Fruit fly (Drosophila melanogaster) whole organism, pupa: ENCODE measurements around the gene CG18641.

Experiments used
- CG10348 ChIP-seq: fragments of 200-800 bp; sonication (Bioruptor generic); IDR thresholded peaks from 2 replicates; pipeline ENCODE4 v1.3.6; 2022; ENCODE audit warnings: missing biosample characterization, missing genetic modification characterization
- CG12605 ChIP-seq: fragments of 200-800 bp; sonication (Bioruptor generic); IDR thresholded peaks from 2 replicates; pipeline ENCODE4 v1.3.6; 2022; ENCODE audit warnings: missing biosample characterization, missing genetic modification characterization
- CG14655 ChIP-seq: fragments of 200-800 bp; sonication (Bioruptor generic); optimal IDR thresholded peaks from 3 replicates; lab custom pipeline; 2017; ENCODE audit warnings: mild to moderate bottlenecking, missing biosample characterization, missing genetic modification reagents, missing genetic modification characterization
- CG15710 ChIP-seq: fragments of 200-800 bp; sonication (Bioruptor generic); optimal IDR thresholded peaks from 2 replicates; lab custom pipeline; 2018; ENCODE audit warnings: missing biosample characterization, mild to moderate bottlenecking, missing genetic modification characterization, moderate library complexity
- CG34367 ChIP-seq: fragments of 200-800 bp; sonication (Bioruptor generic); optimal IDR thresholded peaks from 2 replicates; lab custom pipeline; 2018; ENCODE audit warnings: missing biosample characterization, mild to moderate bottlenecking, missing genetic modification characterization
- CG4496 ChIP-seq: fragments of 200-800 bp; sonication (Bioruptor generic); IDR thresholded peaks from 3 replicates; pipeline ENCODE4 v1.3.6; 2022; ENCODE audit warnings: missing biosample characterization, missing genetic modification characterization
- CG8301 ChIP-seq: fragments of 200-800 bp; sonication (Bioruptor generic); optimal IDR thresholded peaks from 2 replicates; lab custom pipeline; 2018; ENCODE audit warnings: missing biosample characterization, mild to moderate bottlenecking, missing genetic modification characterization
- Snoo ChIP-seq: fragments of 200-800 bp; sonication (Bioruptor generic); optimal IDR thresholded peaks from 3 replicates; lab custom pipeline; 2017; ENCODE audit warnings: missing biosample characterization, mild to moderate bottlenecking, missing genetic modification characterization, inconsistent platforms
- fd96Ca ChIP-seq: fragments of 200-800 bp; sonication (Bioruptor generic); IDR thresholded peaks from 3 replicates; pipeline ENCODE4 v1.3.6; 2022; ENCODE audit warnings: missing biosample characterization, missing genetic modification characterization
- rn ChIP-seq: fragments of 200-800 bp; sonication (Bioruptor generic); IDR thresholded peaks from 2 replicates; pipeline ENCODE4 v1.3.6; 2022; ENCODE audit warnings: missing biosample characterization, missing genetic modification characterization

DNA sequence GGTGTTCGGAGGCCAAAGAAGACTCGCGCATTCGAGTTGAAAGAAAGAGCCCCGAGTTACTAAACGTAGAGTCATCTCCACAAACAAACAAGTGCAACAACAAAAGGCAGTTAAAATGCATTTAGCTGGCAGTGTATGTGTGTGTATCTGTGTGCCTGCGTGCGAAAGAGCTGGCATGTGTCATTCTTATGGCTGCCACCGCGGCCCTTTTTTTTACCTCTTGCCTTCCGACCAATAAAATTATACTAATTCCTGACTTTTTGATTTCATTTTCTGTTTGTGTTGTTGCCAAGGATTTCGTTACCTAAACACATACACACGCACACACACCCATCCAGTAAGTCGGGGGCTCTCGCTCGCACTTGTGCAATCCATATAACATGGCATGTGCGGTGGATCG is 34.5 kb upstream of the CG18641 start:
- TF ChIP-seq CG15710 (tag; lab: Kevin White, UChicago) (no peak), CG10348 (GFP tag; lab: Robert Waterston, UW) (no peak), CG34367 (tag; lab: Kevin White, UChicago) (no peak), CG4496 (GFP tag; lab: Robert Waterston, UW) (no peak), CG12605 (no peak), CG8301 (tag; lab: Kevin White, UChicago) (no peak), fd96Ca (GFP tag; lab: Robert Waterston, UW) (no peak), CG14655 (no peak), Snoo (tag; lab: Kevin White, UChicago) (no peak), rn (GFP tag; lab: Robert Waterston, UW) (no peak)
